Worm (Caenorhabditis elegans) whole organism, mixed stage, embryonic: ENCODE data around the gene vps-39.

Experiments used
- ceh-39 ChIP-seq: fragments of 150-350 bp; optimal IDR thresholded peaks from 2 replicates; lab custom pipeline; 2014; ENCODE audit warnings: missing biosample characterization, missing genetic modification characterization
- cnd-1 ChIP-seq: fragments of 200-800 bp; sonication (Bioruptor generic); optimal IDR thresholded peaks from 2 replicates; lab custom pipeline; 2018; ENCODE audit warnings: mild to moderate bottlenecking, missing genetic modification characterization, missing compliant biosample characterization
- elt-1 ChIP-seq: sonication (generic microtip); optimal IDR thresholded peaks from 2 replicates; lab custom pipeline; 2017; ENCODE audit warnings: missing genetic modification characterization, mild to moderate bottlenecking, missing compliant biosample characterization, antibody characterized with exemption, moderate library complexity, borderline replicate concordance; ENCODE audit not compliant: insufficient read depth
- elt-3 ChIP-seq: fragments of 150-350 bp; optimal IDR thresholded peaks from 2 replicates; lab custom pipeline; 2014; ENCODE audit warnings: missing biosample characterization, missing genetic modification characterization
- lin-13 ChIP-seq: fragments of 150-350 bp; optimal IDR thresholded peaks from 2 replicates; lab custom pipeline; 2014; ENCODE audit warnings: missing biosample characterization, missing genetic modification characterization
- mab-5 ChIP-seq: fragments of 150-350 bp; optimal IDR thresholded peaks from 2 replicates; lab custom pipeline; 2014; ENCODE audit warnings: missing biosample characterization, missing genetic modification characterization
- mep-1 ChIP-seq: fragments of 150-350 bp; optimal IDR thresholded peaks from 2 replicates; lab custom pipeline; 2017; ENCODE audit warnings: missing biosample characterization, missing genetic modification reagents, missing genetic modification characterization, inconsistent platforms
- nhr-12 ChIP-seq: fragments of 150-350 bp; optimal IDR thresholded peaks from 2 replicates; lab custom pipeline; 2014; ENCODE audit warnings: missing biosample characterization, missing genetic modification characterization
- nhr-237 ChIP-seq: fragments of 150-350 bp; optimal IDR thresholded peaks from 2 replicates; lab custom pipeline; 2014; ENCODE audit warnings: missing biosample characterization, missing genetic modification characterization
- pha-4 ChIP-seq: fragments of 150-350 bp; optimal IDR thresholded peaks from 2 replicates; lab custom pipeline; 2018; ENCODE audit warnings: missing biosample characterization, missing genetic modification reagents, missing genetic modification characterization
- sem-2 ChIP-seq: fragments of 200-800 bp; sonication (Bioruptor generic); optimal IDR thresholded peaks from 2 replicates; lab custom pipeline; 2018; ENCODE audit warnings: mild to moderate bottlenecking, missing genetic modification characterization, missing compliant biosample characterization
- unc-62 ChIP-seq: fragments of 150-350 bp; optimal IDR thresholded peaks from 2 replicates; lab custom pipeline; 2014; ENCODE audit warnings: missing biosample characterization, missing genetic modification reagents, missing genetic modification characterization

DNA sequence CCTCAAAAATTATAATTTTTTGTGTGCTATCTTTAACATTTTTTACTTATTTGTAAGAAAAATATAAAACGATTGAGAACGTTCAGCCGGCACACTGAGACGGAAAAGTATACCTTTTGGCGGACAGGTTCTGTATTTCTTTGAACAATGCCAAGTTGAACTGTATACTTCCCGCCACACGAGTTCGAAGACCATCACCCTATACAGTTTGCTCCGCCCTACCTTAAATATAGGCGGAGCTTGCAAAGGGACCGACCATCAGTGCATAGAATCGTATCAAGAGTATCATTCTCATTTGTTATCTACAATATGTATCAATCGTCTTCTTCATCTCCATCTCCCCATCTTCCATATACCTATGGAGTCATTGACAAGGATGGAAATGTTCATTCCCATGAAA, 53.4 kb downstream of the vps-39 start, which contains the start of gene end-1:
- TF ChIP-seq elt-1 (tag; lab: Kevin White, UChicago) (no peak), elt-3 (no peak), lin-13 (tag; lab: Kevin White, UChicago) (no peak), cnd-1 (tag; lab: Kevin White, UChicago) (no peak), mab-5 (tag; lab: Kevin White, UChicago) (no peak), ceh-39 (tag; lab: Kevin White, UChicago) (no peak), sem-2 (no peak), nhr-12 (tag; lab: Kevin White, UChicago) (no peak), nhr-237 (tag; lab: Kevin White, UChicago) (no peak), pha-4 (no peak), mep-1 (tag; lab: Kevin White, UChicago) (no peak), unc-62 (GFP tag; lab: Kevin White, UChicago) (no peak)
